Worm (Caenorhabditis elegans): ENCODE measurements around the gene nspg-9.

DNA sequence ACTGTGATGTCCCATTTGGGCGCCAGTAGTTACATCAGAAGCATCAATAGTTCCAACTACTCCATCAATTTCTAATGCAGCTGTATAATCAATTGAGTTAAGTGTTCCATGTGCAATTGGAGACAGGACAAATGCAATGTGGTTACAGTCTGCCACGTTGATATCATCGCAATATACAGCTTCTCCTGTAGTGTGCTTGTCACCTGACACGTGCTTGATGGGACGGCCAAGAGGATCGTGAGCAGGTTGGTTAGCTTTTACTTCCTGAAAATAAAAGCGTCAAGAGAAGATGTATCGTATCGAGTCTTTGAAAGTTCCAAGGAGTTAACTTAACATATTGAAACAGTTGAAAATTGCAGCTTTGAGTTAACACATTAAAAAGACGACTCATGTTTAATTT, 48.1 kb upstream of the nspg-9 start:
- TF ChIP-seq lin-32 (GFP tag; optimal IDR thresholded peaks at IDR 0.05), result no peak
- no peak for TF ChIP-seq mab-5 (tag; optimal IDR thresholded peaks at IDR 0.05)
- no peak for TF ChIP-seq M03D4.4 (tag; optimal IDR thresholded peaks at IDR 0.05)
- no peak for TF ChIP-seq nhr-237 (tag; optimal IDR thresholded peaks at IDR 0.05)
- no peak for TF ChIP-seq elt-3 (tag; optimal IDR thresholded peaks at IDR 0.05)
- TF ChIP-seq nhr-28 (tag; optimal IDR thresholded peaks at IDR 0.05), result no peak
- TF ChIP-seq lin-13 (tag; optimal IDR thresholded peaks at IDR 0.05), result no peak
- no peak for TF ChIP-seq elt-1 (tag; optimal IDR thresholded peaks at IDR 0.05; ENCODE audit: borderline replicate concordance, insufficient read depth)
- TF ChIP-seq ces-1 (GFP tag; optimal IDR thresholded peaks at IDR 0.05), result no peak
- TF ChIP-seq hlh-1 (tag; optimal IDR thresholded peaks at IDR 0.05), result no peak
- TF ChIP-seq unc-62 (GFP tag; optimal IDR thresholded peaks at IDR 0.05), result no peak
- no peak for TF ChIP-seq snpc-4 (tag; optimal IDR thresholded peaks at IDR 0.05)
- no peak for TF ChIP-seq ceh-39 (tag; optimal IDR thresholded peaks at IDR 0.05)
- no peak for TF ChIP-seq lsy-2 (tag; optimal IDR thresholded peaks at IDR 0.05)

Data from whole organism, mixed stage, embryonic.